Worm (Caenorhabditis elegans) whole organism, L3 larva: ENCODE data around the gene dnj-10.

Source experiments
- ZK546.5 ChIP-seq: sonication (generic microtip); optimal IDR thresholded peaks from 2 replicates; lab custom pipeline; 2017; ENCODE audit warnings: missing biosample characterization, missing genetic modification characterization
- fkh-10 ChIP-seq: sonication (generic microtip); optimal IDR thresholded peaks from 2 replicates; lab custom pipeline; 2017; ENCODE audit warnings: missing biosample characterization, missing genetic modification reagents, missing genetic modification characterization
- fos-1 ChIP-seq: fragments of 150-350 bp; optimal IDR thresholded peaks from 2 replicates; lab custom pipeline; 2014; ENCODE audit warnings: missing biosample characterization, missing genetic modification characterization
- nhr-12 ChIP-seq: fragments of 150-350 bp; optimal IDR thresholded peaks from 2 replicates; lab custom pipeline; 2014; ENCODE audit warnings: missing biosample characterization, missing genetic modification characterization
- nhr-23 ChIP-seq: fragments of 150-350 bp; optimal IDR thresholded peaks from 2 replicates; lab custom pipeline; 2014; ENCODE audit warnings: missing biosample characterization, missing genetic modification reagents, missing genetic modification characterization
- nhr-77 ChIP-seq: fragments of 150-350 bp; optimal IDR thresholded peaks from 2 replicates; lab custom pipeline; 2014; ENCODE audit warnings: missing biosample characterization, missing genetic modification characterization

DNA sequence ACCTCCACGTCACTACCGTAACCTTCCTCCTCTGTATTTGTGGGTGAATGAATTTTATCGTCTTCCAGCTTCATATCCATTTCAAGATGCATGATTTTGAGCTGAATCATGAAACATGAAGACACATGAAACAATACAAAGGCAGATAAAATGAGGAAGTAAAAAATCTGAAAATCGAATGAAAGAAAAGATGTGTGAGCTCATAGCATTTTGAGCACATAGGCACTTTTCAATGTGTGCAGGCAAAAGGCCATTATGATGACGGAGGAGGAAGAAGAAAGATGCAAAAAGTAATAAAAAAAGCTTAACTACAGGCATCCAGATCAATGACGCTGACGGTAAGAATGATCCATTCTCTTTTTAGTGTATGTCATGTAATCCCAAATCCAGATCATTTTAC is 33.2 kb upstream of the dnj-10 start, which contains the start of gene ztf-30:
- TF ChIP-seq ZK546.5 (tag; lab: Kevin White, UChicago) (no peak), nhr-77 (no peak), nhr-23 (no peak), fos-1 (tag; lab: Kevin White, UChicago) (no peak), fkh-10 (GFP tag; lab: Kevin White, UChicago) (no peak), nhr-12 (tag; lab: Kevin White, UChicago) (no peak)
